Worm (Caenorhabditis elegans) whole organism, L3 larva: ENCODE measurements around the gene srw-112.

Experiments
- ceh-82 ChIP-seq: fragments of 150-350 bp; optimal IDR thresholded peaks from 2 replicates; lab custom pipeline; 2014; ENCODE audit warnings: missing biosample characterization, missing genetic modification characterization
- elt-2 ChIP-seq: sonication (generic microtip); optimal IDR thresholded peaks from 2 replicates; lab custom pipeline; 2016; ENCODE audit warnings: missing genetic modification reagents, mild to moderate bottlenecking, missing genetic modification characterization, missing compliant biosample characterization
- lin-39 ChIP-seq: fragments of 150-350 bp; optimal IDR thresholded peaks from 2 replicates; lab custom pipeline; 2018; ENCODE audit warnings: missing biosample characterization, missing genetic modification reagents, missing genetic modification characterization
- mdl-1 ChIP-seq: fragments of 150-350 bp; optimal IDR thresholded peaks from 2 replicates; lab custom pipeline; 2014; ENCODE audit warnings: missing biosample characterization, missing genetic modification characterization
- nhr-77 ChIP-seq: fragments of 150-350 bp; optimal IDR thresholded peaks from 2 replicates; lab custom pipeline; 2014; ENCODE audit warnings: missing biosample characterization, missing genetic modification characterization
- pha-4 ChIP-seq: fragments of 150-350 bp; optimal IDR thresholded peaks from 2 replicates; lab custom pipeline; 2014; ENCODE audit warnings: missing biosample characterization, missing genetic modification reagents, missing genetic modification characterization
- skn-1 ChIP-seq: fragments of 150-350 bp; optimal IDR thresholded peaks from 2 replicates; lab custom pipeline; 2014; ENCODE audit warnings: missing biosample characterization, missing genetic modification characterization
- unc-62 ChIP-seq: fragments of 150-350 bp; sonication (generic microtip); optimal IDR thresholded peaks from 4 replicates; lab custom pipeline; 2014; ENCODE audit warnings: missing biosample characterization, missing genetic modification reagents, missing genetic modification characterization
- ztf-11 ChIP-seq: fragments of 150-350 bp; optimal IDR thresholded peaks from 2 replicates; lab custom pipeline; 2014; ENCODE audit warnings: missing biosample characterization, missing genetic modification characterization
- ztf-4 ChIP-seq: fragments of 150-350 bp; optimal IDR thresholded peaks from 2 replicates; lab custom pipeline; 2014; ENCODE audit warnings: missing biosample characterization, missing genetic modification characterization

- TF ChIP-seq ceh-82: no peak
- TF ChIP-seq unc-62 (GFP tag; lab: Kevin White, UChicago): no peak
- TF ChIP-seq nhr-77 (tag; lab: Kevin White, UChicago): no peak
- no peak for TF ChIP-seq skn-1
- no peak for TF ChIP-seq ztf-11 (tag; lab: Kevin White, UChicago)
- TF ChIP-seq elt-2 (tag; lab: Kevin White, UChicago): no peak
- no peak for TF ChIP-seq ztf-4 (tag; lab: Kevin White, UChicago)
- TF ChIP-seq lin-39 (tag; lab: Kevin White, UChicago): no peak
- TF ChIP-seq pha-4 (tag; lab: Kevin White, UChicago): no peak
- TF ChIP-seq mdl-1 (tag; lab: Kevin White, UChicago): no peak
These were observed 35.1 kb upstream of the srw-112 start for ce11 chrV:3040930-3041329.
